Worm (Caenorhabditis elegans) whole organism, mixed stage, embryonic: Measurements from ENCODE around the gene rad-54.B.

Source experiments
- ceh-83 ChIP-seq: fragments of 200-800 bp; sonication (Bioruptor generic); optimal IDR thresholded peaks from 2 replicates; lab custom pipeline; 2018; ENCODE audit warnings: mild to moderate bottlenecking, missing genetic modification characterization, missing compliant biosample characterization
- nhr-12 ChIP-seq: fragments of 150-350 bp; optimal IDR thresholded peaks from 2 replicates; lab custom pipeline; 2014; ENCODE audit warnings: missing biosample characterization, missing genetic modification characterization
- nhr-76 ChIP-seq: sonication (generic microtip); optimal IDR thresholded peaks from 2 replicates; lab custom pipeline; 2017; ENCODE audit warnings: missing biosample characterization, missing genetic modification characterization
- pha-4 ChIP-seq: fragments of 150-350 bp; optimal IDR thresholded peaks from 2 replicates; lab custom pipeline; 2018; ENCODE audit warnings: missing biosample characterization, missing genetic modification reagents, missing genetic modification characterization
- unc-62 ChIP-seq: fragments of 150-350 bp; optimal IDR thresholded peaks from 2 replicates; lab custom pipeline; 2014; ENCODE audit warnings: missing biosample characterization, missing genetic modification reagents, missing genetic modification characterization

DNA sequence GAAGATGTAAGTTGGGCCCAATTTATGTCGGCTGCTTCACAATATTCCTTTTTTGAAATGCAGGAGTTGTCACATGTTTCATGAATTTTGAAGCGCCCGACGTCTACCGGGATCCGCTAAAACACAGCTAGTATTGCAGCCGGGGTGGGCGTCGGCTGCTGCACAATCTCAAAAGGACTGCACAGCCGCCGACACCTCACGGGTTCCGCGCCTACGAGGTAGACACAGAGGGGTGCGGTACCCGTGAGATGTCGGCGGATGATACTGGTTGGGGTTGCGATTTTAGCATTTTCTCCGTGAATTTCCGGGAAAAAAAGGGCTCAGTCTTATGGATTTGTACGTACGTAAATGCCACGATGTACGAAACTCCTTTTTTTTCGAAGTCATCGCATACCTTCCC, 27.9 kb upstream of the rad-54.B start:
- no peak for TF ChIP-seq unc-62
- TF ChIP-seq nhr-76 (tag; lab: Kevin White, UChicago) = no peak
- TF ChIP-seq ceh-83 (GFP tag; lab: Kevin White, UChicago) = no peak
- no peak for TF ChIP-seq pha-4 (tag; lab: Kevin White, UChicago)
- no peak for TF ChIP-seq nhr-12 (tag; lab: Kevin White, UChicago)
